Fruit fly (Drosophila melanogaster) whole organism: ENCODE data around the gene GstD7.
A peak's percentile ranks its signal among the peaks of the same experiment; 100 is the strongest.

Experiments
- CG8478 ChIP-seq: fragments of >200 bp; optimal IDR thresholded peaks from 2 replicates; lab custom pipeline; 2018; ENCODE audit warnings: inconsistent platforms
- Dll ChIP-seq: fragments of >200 bp; optimal IDR thresholded peaks from 2 replicates; lab custom pipeline; 2017
- EcR ChIP-seq, 2 experiments: fragments of >200 bp; optimal IDR thresholded peaks; 2 replicates each; lab custom pipeline; 2017; ENCODE audit warnings: missing biosample characterization in 2 of 2, missing genetic modification characterization in 2 of 2, missing genetic modification reagents in 2 of 2
- pan ChIP-seq: fragments of >200 bp; optimal IDR thresholded peaks from 2 replicates; lab custom pipeline; 2017
- psq ChIP-seq: fragments of >200 bp; optimal IDR thresholded peaks from 2 replicates; lab custom pipeline; 2017
- usp ChIP-seq: fragments of >200 bp; optimal IDR thresholded peaks from 2 replicates; lab custom pipeline; 2017; ENCODE audit warnings: missing biosample characterization, missing genetic modification characterization, mixed read lengths

The GstD7 gene

dm6 chr3R:12364580-12364979 lies 13.7 kb upstream of the GstD7 start, which contains the start of gene Tim17a1:
TSS of gene Tim17a1 (minus strand) at chr3R:12364680.
- TF ChIP-seq CG8478 (lab: Kevin White, UChicago) = no peak
- TF ChIP-seq psq = no peak
- no peak for TF ChIP-seq Dll (lab: Kevin White, UChicago)
- TF ChIP-seq pan = no peak
- TF ChIP-seq usp (GFP tag; lab: Kevin White, UChicago) = no peak
- TF ChIP-seq EcR (GFP tag; optimal IDR thresholded peaks at IDR 0.05; lab: Kevin White, UChicago) = no peak

dm6 chr3R:12365264-12365840 lies 12.9 kb upstream of the GstD7 start, which contains the start of gene GstD10:
TSS of gene GstD10 (minus strand) at chr3R:12365735.
- TF ChIP-seq pan = no peak
- no peak for TF ChIP-seq EcR (GFP tag; optimal IDR thresholded peaks at IDR 0.05; lab: Kevin White, UChicago)
- no peak for TF ChIP-seq usp (GFP tag; lab: Kevin White, UChicago)
- no peak for TF ChIP-seq CG8478 (lab: Kevin White, UChicago)
- no peak for TF ChIP-seq psq

dm6 chr3R:12365887-12366286 lies 12.4 kb upstream of the GstD7 start:
- no peak for TF ChIP-seq EcR (GFP tag; optimal IDR thresholded peaks at IDR 0.05; lab: Kevin White, UChicago)
- no peak for TF ChIP-seq pan
- TF ChIP-seq CG8478 (lab: Kevin White, UChicago) = no peak
- TF ChIP-seq Dll (lab: Kevin White, UChicago) = no peak
- TF ChIP-seq usp (GFP tag; lab: Kevin White, UChicago) = no peak
- TF ChIP-seq psq = no peak

- no peak for TF ChIP-seq CG8478 (lab: Kevin White, UChicago)
Observed at dm6 chr3R:12367464-12367863, 10.8 kb upstream of the GstD7 start, which contains the start of gene GstD9. TSS of gene GstD9 (minus strand) at chr3R:12367564.

dm6 chr3R:12369135-12369792 lies 9.0 kb upstream of the GstD7 start, which contains the start of gene GstD1:
TSS of gene GstD1 (minus strand) at chr3R:12369268.
- TF ChIP-seq psq (no peak), EcR (GFP tag; optimal IDR thresholded peaks at IDR 0.05; lab: Kevin White, UChicago) (peak in 1 of 2 experiments; percentile 4), usp (GFP tag; lab: Kevin White, UChicago) (no peak), CG8478 (lab: Kevin White, UChicago) (no peak), Dll (lab: Kevin White, UChicago) (no peak)

dm6 chr3R:12369793-12370642 lies 8.3 kb upstream of the GstD7 start:
- no peak for TF ChIP-seq psq
- TF ChIP-seq usp (GFP tag; lab: Kevin White, UChicago) = no peak
- TF ChIP-seq EcR (GFP tag; optimal IDR thresholded peaks at IDR 0.05; lab: Kevin White, UChicago) = no peak
- no peak for TF ChIP-seq CG8478 (lab: Kevin White, UChicago)
- no peak for TF ChIP-seq pan
- TF ChIP-seq Dll (lab: Kevin White, UChicago) = no peak

- TF ChIP-seq usp (GFP tag; lab: Kevin White, UChicago) (no peak), CG8478 (lab: Kevin White, UChicago) (no peak), pan (no peak), EcR (GFP tag; optimal IDR thresholded peaks at IDR 0.05; lab: Kevin White, UChicago) (peak in 1 of 2 experiments; percentile 64)
Observed at dm6 chr3R:12370643-12370995, 7.7 kb upstream of the GstD7 start.

dm6 chr3R:12371671-12372070 lies 6.6 kb upstream of the GstD7 start, which contains the start of gene GstD2:
TSS of gene GstD2 (plus strand) at chr3R:12371971.
- TF ChIP-seq usp (GFP tag; lab: Kevin White, UChicago) (no peak), CG8478 (lab: Kevin White, UChicago) (no peak), Dll (lab: Kevin White, UChicago) (no peak), EcR (GFP tag; optimal IDR thresholded peaks at IDR 0.05; lab: Kevin White, UChicago) (no peak), psq (no peak), pan (no peak)

dm6 chr3R:12372800-12373199 lies 5.5 kb upstream of the GstD7 start, which contains the start of gene GstD3:
TSS of gene GstD3 (plus strand) at chr3R:12373068.
- TF ChIP-seq usp (GFP tag; lab: Kevin White, UChicago) (no peak), pan (no peak), Dll (lab: Kevin White, UChicago) (no peak), psq (no peak), EcR (GFP tag; optimal IDR thresholded peaks at IDR 0.05; lab: Kevin White, UChicago) (no peak), CG8478 (lab: Kevin White, UChicago) (no peak)

dm6 chr3R:12373800-12374199 lies 4.5 kb upstream of the GstD7 start, which contains the start of gene GstD4:
TSS of gene GstD4 (plus strand) at chr3R:12374100.
- TF ChIP-seq Dll (lab: Kevin White, UChicago) (no peak), psq (no peak), pan (no peak), EcR (GFP tag; optimal IDR thresholded peaks at IDR 0.05; lab: Kevin White, UChicago) (no peak), CG8478 (lab: Kevin White, UChicago) (no peak), usp (GFP tag; lab: Kevin White, UChicago) (no peak)

- no peak for TF ChIP-seq usp (GFP tag; lab: Kevin White, UChicago)
- no peak for TF ChIP-seq pan
- no peak for TF ChIP-seq EcR (GFP tag; optimal IDR thresholded peaks at IDR 0.05; lab: Kevin White, UChicago)
- TF ChIP-seq Dll (lab: Kevin White, UChicago) = no peak
- no peak for TF ChIP-seq CG8478 (lab: Kevin White, UChicago)
- no peak for TF ChIP-seq psq
Observed at dm6 chr3R:12375258-12375783, 3.0 kb upstream of the GstD7 start, which contains the start of gene GstD5. TSS of gene GstD5 (plus strand) at chr3R:12375733.
